Fruit fly (Drosophila melanogaster): ENCODE data around the gene CG33939.

dm6 chrX:19172955-19173354, 1.7 kb downstream of the CG33939 start:
- TF ChIP-seq Myc (optimal IDR thresholded peaks at IDR 0.05) (no peak), Hnf4 (GFP tag; optimal IDR thresholded peaks at IDR 0.05) (no peak), foxo (GFP tag; optimal IDR thresholded peaks at IDR 0.05) (peak in 1 of 2 experiments; percentile 4), sv (GFP tag; optimal IDR thresholded peaks at IDR 0.05) (no peak), psq (GFP tag; optimal IDR thresholded peaks at IDR 0.05) (no peak), GATAd (GFP tag; optimal IDR thresholded peaks at IDR 0.05) (no peak)
